Worm (Caenorhabditis elegans) whole organism, L1 larva: ENCODE measurements around the gene F35G12.7.

Experiments
- C34B4.2 ChIP-seq: sonication (generic microtip); optimal IDR thresholded peaks from 2 replicates; lab custom pipeline; 2017; ENCODE audit warnings: mild to moderate bottlenecking, missing genetic modification characterization, missing compliant biosample characterization
- Y116A8C.19 ChIP-seq: sonication (generic microtip); optimal IDR thresholded peaks from 2 replicates; lab custom pipeline; 2016; ENCODE audit warnings: missing compliant biosample characterization, missing genetic modification characterization, borderline replicate concordance
- aha-1 ChIP-seq: fragments of 150-350 bp; optimal IDR thresholded peaks from 2 replicates; lab custom pipeline; 2014; ENCODE audit warnings: missing biosample characterization, missing genetic modification characterization
- alr-1 ChIP-seq: fragments of 200-800 bp; sonication (Bioruptor generic); optimal IDR thresholded peaks from 2 replicates; lab custom pipeline; 2018; ENCODE audit warnings: borderline replicate concordance, mild to moderate bottlenecking, missing genetic modification characterization, missing compliant biosample characterization
- aly-2 ChIP-seq: fragments of 150-350 bp; optimal IDR thresholded peaks from 2 replicates; lab custom pipeline; 2014; ENCODE audit warnings: missing biosample characterization, missing genetic modification characterization
- ama-1 ChIP-seq: fragments of 150-350 bp; optimal IDR thresholded peaks from 2 replicates; lab custom pipeline; 2014
- ceh-88 ChIP-seq: fragments of 200-800 bp; sonication (Bioruptor generic); IDR thresholded peaks from 2 replicates; pipeline ENCODE4 v1.3.6; 2022; ENCODE audit warnings: missing genetic modification characterization, missing compliant biosample characterization
- ceh-90 ChIP-seq: sonication (generic microtip); optimal IDR thresholded peaks from 2 replicates; lab custom pipeline; 2016; ENCODE audit warnings: missing genetic modification characterization, missing compliant biosample characterization
- ces-1 ChIP-seq: fragments of 150-350 bp; optimal IDR thresholded peaks from 2 replicates; lab custom pipeline; 2014; ENCODE audit warnings: missing biosample characterization, missing genetic modification reagents, missing genetic modification characterization
- egl-27 ChIP-seq, 2 experiments: fragments of 150-350 bp in 1 of 2; sonication (generic microtip); optimal IDR thresholded peaks; 3 replicates each; lab custom pipeline; 2017 to 2018; ENCODE audit warnings: missing biosample characterization in 2 of 2, missing genetic modification characterization in 2 of 2, missing genetic modification reagents in 2 of 2
- elt-2 ChIP-seq: sonication (generic microtip); optimal IDR thresholded peaks from 2 replicates; lab custom pipeline; 2016; ENCODE audit warnings: missing genetic modification characterization, mild to moderate bottlenecking, inconsistent platforms, missing compliant biosample characterization, missing genetic modification reagents
- elt-3 ChIP-seq, 6 experiments: fragments of 150-350 bp in 1 of 6; sonication (generic microtip); optimal IDR thresholded peaks; 2 replicates each; lab custom pipeline; 2017 to 2018; ENCODE audit warnings: missing biosample characterization in 6 of 6, missing genetic modification characterization in 6 of 6, inconsistent platforms in 1 of 6
- fkh-10 ChIP-seq: sonication (generic microtip); optimal IDR thresholded peaks from 2 replicates; lab custom pipeline; 2017; ENCODE audit warnings: missing biosample characterization, missing genetic modification reagents, missing genetic modification characterization
- fkh-8 ChIP-seq: sonication (generic microtip); optimal IDR thresholded peaks from 2 replicates; lab custom pipeline; 2016; ENCODE audit warnings: mild to moderate bottlenecking, missing genetic modification characterization, missing compliant biosample characterization
- fos-1 ChIP-seq: fragments of 150-350 bp; optimal IDR thresholded peaks from 2 replicates; lab custom pipeline; 2014; ENCODE audit warnings: missing biosample characterization, missing genetic modification characterization
- grh-1 ChIP-seq: fragments of 200-800 bp; sonication (Bioruptor generic); IDR thresholded peaks from 2 replicates; pipeline ENCODE4 v1.3.6; 2022; ENCODE audit warnings: missing genetic modification reagents, missing genetic modification characterization, missing compliant biosample characterization
- hlh-4 ChIP-seq: sonication (generic microtip); optimal IDR thresholded peaks from 2 replicates; lab custom pipeline; 2016; ENCODE audit warnings: mild to moderate bottlenecking, missing genetic modification characterization, missing compliant biosample characterization
- hpl-2 ChIP-seq: fragments of 150-350 bp; optimal IDR thresholded peaks from 2 replicates; lab custom pipeline; 2014; ENCODE audit warnings: missing biosample characterization, missing genetic modification reagents, missing genetic modification characterization
- isw-1 ChIP-seq: fragments of 200-800 bp; sonication (Bioruptor generic); IDR thresholded peaks from 2 replicates; pipeline ENCODE4 v1.3.6; 2022; ENCODE audit warnings: missing genetic modification characterization, missing compliant biosample characterization
- lin-14 ChIP-seq: fragments of 200-800 bp; sonication (Bioruptor generic); optimal IDR thresholded peaks from 2 replicates; lab custom pipeline; 2018; ENCODE audit warnings: mild to moderate bottlenecking, missing genetic modification characterization, moderate library complexity, missing compliant biosample characterization
- lin-35 ChIP-seq, 2 experiments: fragments of 150-350 bp; optimal IDR thresholded peaks; 2 replicates each; lab custom pipeline; 2014; ENCODE audit warnings: missing biosample characterization in 2 of 2, missing genetic modification characterization in 2 of 2, missing genetic modification reagents in 2 of 2
- lin-39 ChIP-seq: fragments of 150-350 bp; optimal IDR thresholded peaks from 2 replicates; lab custom pipeline; 2014; ENCODE audit warnings: missing biosample characterization, missing genetic modification reagents, missing genetic modification characterization
- lsy-2 ChIP-seq, 2 experiments: fragments of 150-350 bp; optimal IDR thresholded peaks; 2 replicates each; lab custom pipeline; 2014; ENCODE audit warnings: missing biosample characterization in 2 of 2, missing genetic modification characterization in 2 of 2
- mab-9 ChIP-seq: fragments of 200-800 bp; sonication (Bioruptor generic); IDR thresholded peaks from 2 replicates; pipeline ENCODE4 v1.3.6; 2022; ENCODE audit warnings: missing genetic modification reagents, missing genetic modification characterization, missing compliant biosample characterization
- mdl-1 ChIP-seq, 2 experiments: fragments of 150-350 bp; optimal IDR thresholded peaks; 2 replicates each; lab custom pipeline; 2014 to 2017; ENCODE audit warnings: missing biosample characterization in 2 of 2, missing genetic modification characterization in 2 of 2, inconsistent platforms in 1 of 2
- mep-1 ChIP-seq: fragments of 150-350 bp; optimal IDR thresholded peaks from 2 replicates; lab custom pipeline; 2014; ENCODE audit warnings: missing biosample characterization, missing genetic modification characterization
- nhr-12 ChIP-seq: sonication (generic microtip); optimal IDR thresholded peaks from 2 replicates; lab custom pipeline; 2017; ENCODE audit warnings: missing biosample characterization, missing genetic modification characterization
- nhr-19 ChIP-seq: fragments of 200-800 bp; sonication (Bioruptor generic); conservative IDR thresholded peaks from 2 replicates; pipeline ENCODE4 v1.3.6; 2022; ENCODE audit warnings: missing genetic modification characterization, missing compliant biosample characterization
- nhr-20 ChIP-seq: sonication (generic microtip); optimal IDR thresholded peaks from 2 replicates; lab custom pipeline; 2016; ENCODE audit warnings: mild to moderate bottlenecking, missing genetic modification characterization, missing compliant biosample characterization
- nhr-84 ChIP-seq: sonication (generic microtip); optimal IDR thresholded peaks from 2 replicates; lab custom pipeline; 2017; ENCODE audit warnings: missing biosample characterization, missing genetic modification characterization
- nhr-85 ChIP-seq: sonication (generic microtip); peaks from one replicate; lab custom pipeline; 2016; ENCODE audit warnings: missing genetic modification characterization, inconsistent platforms, missing compliant biosample characterization
- rnt-1 ChIP-seq: sonication (generic microtip); optimal IDR thresholded peaks from 2 replicates; lab custom pipeline; 2016; ENCODE audit warnings: mild to moderate bottlenecking, missing genetic modification characterization, moderate library complexity, missing compliant biosample characterization
- skn-1 ChIP-seq: fragments of 150-350 bp; optimal IDR thresholded peaks from 2 replicates; lab custom pipeline; 2014; ENCODE audit warnings: missing biosample characterization, missing genetic modification characterization
- snpc-4 ChIP-seq: fragments of 150-350 bp; optimal IDR thresholded peaks from 2 replicates; lab custom pipeline; 2014; ENCODE audit warnings: missing biosample characterization, missing genetic modification characterization
- sox-4 ChIP-seq: sonication (generic microtip); optimal IDR thresholded peaks from 2 replicates; lab custom pipeline; 2016; ENCODE audit warnings: missing genetic modification characterization, missing compliant biosample characterization
- sptf-1 ChIP-seq: fragments of 150-350 bp; optimal IDR thresholded peaks from 2 replicates; lab custom pipeline; 2014; ENCODE audit warnings: missing biosample characterization, missing genetic modification characterization
- sup-37 ChIP-seq: fragments of 200-800 bp; sonication (Bioruptor generic); optimal IDR thresholded peaks from 2 replicates; lab custom pipeline; 2018; ENCODE audit warnings: mild to moderate bottlenecking, missing genetic modification characterization, missing compliant biosample characterization
- swsn-7 ChIP-seq: sonication (generic microtip); optimal IDR thresholded peaks from 2 replicates; lab custom pipeline; 2016; ENCODE audit warnings: missing genetic modification characterization, missing compliant biosample characterization
- tlp-1 ChIP-seq: fragments of 150-350 bp; optimal IDR thresholded peaks from 2 replicates; lab custom pipeline; 2014; ENCODE audit warnings: missing biosample characterization, missing genetic modification characterization
- unc-130 ChIP-seq: fragments of 150-350 bp; optimal IDR thresholded peaks from 2 replicates; lab custom pipeline; 2017; ENCODE audit warnings: missing biosample characterization, missing genetic modification characterization, inconsistent platforms
- unc-30 ChIP-seq: sonication (generic microtip); optimal IDR thresholded peaks from 2 replicates; lab custom pipeline; 2017; ENCODE audit warnings: missing biosample characterization, missing genetic modification characterization
- unc-98 ChIP-seq: fragments of 200-800 bp; sonication (Bioruptor generic); IDR thresholded peaks from 2 replicates; pipeline ENCODE4 v1.3.6; 2022; ENCODE audit warnings: missing genetic modification characterization, missing compliant biosample characterization
- vab-15 ChIP-seq: sonication (generic microtip); optimal IDR thresholded peaks from 2 replicates; lab custom pipeline; 2017; ENCODE audit warnings: missing genotype, mild to moderate bottlenecking, missing genetic modification characterization, missing compliant biosample characterization
- xbp-1 ChIP-seq: sonication (generic microtip); optimal IDR thresholded peaks from 2 replicates; lab custom pipeline; 2016; ENCODE audit warnings: missing genetic modification characterization, missing compliant biosample characterization
- zag-1 ChIP-seq: fragments of 150-350 bp; optimal IDR thresholded peaks from 2 replicates; lab custom pipeline; 2014; ENCODE audit warnings: missing biosample characterization, missing genetic modification characterization
- zip-4 ChIP-seq: fragments of 200-800 bp; sonication (Bioruptor generic); optimal IDR thresholded peaks from 2 replicates; lab custom pipeline; 2018; ENCODE audit warnings: mild to moderate bottlenecking, missing genetic modification characterization, moderate library complexity, missing compliant biosample characterization
- ztf-4 ChIP-seq: fragments of 150-350 bp; optimal IDR thresholded peaks from 2 replicates; lab custom pipeline; 2014; ENCODE audit warnings: missing biosample characterization, missing genetic modification characterization

Gene F35G12.7

DNA sequence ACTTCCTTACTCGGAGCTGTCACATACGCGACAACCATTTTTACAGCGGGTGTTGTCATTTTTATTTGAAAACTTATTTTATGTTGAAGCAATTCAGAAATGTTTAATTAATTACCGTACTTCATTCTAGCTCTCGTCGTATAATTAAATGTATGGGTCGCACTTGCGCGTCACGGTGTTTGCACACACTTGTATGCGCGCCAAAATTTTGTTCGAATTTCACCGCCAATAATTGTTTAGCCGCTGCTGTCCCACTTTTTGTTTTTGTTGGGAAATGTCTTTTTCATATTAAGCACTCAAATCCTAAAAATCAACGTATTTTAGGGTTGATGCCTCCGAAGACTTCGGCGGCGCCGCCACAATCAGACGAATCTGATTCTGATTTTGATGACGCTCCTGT lies at the start of gene F35G12.7, which contains the start of gene smc-4 (continued):
- no peak for TF ChIP-seq ceh-88 (GFP tag; lab: Robert Waterston, UW)
- TF ChIP-seq grh-1, result peak; percentile 33; the same call in 1 of the 2 replicates
- TF ChIP-seq unc-30, result no peak
- no peak for TF ChIP-seq Y116A8C.19 (tag; lab: Kevin White, UChicago)
- no peak for TF ChIP-seq lin-14 (GFP tag; lab: Kevin White, UChicago)
- no peak for TF ChIP-seq tlp-1 (tag; lab: Kevin White, UChicago)
- TF ChIP-seq nhr-84 (tag; lab: Kevin White, UChicago), result no peak
- peak; percentile 61 for TF ChIP-seq nhr-20 (tag; lab: Kevin White, UChicago)
- TF ChIP-seq nhr-85 (tag; lab: Kevin White, UChicago), result peak; percentile 58
- TF ChIP-seq ces-1 (GFP tag; lab: Kevin White, UChicago), result no peak
- peak; percentile 26 for TF ChIP-seq ztf-4 (tag; lab: Kevin White, UChicago)
- no peak for TF ChIP-seq zag-1 (tag; lab: Kevin White, UChicago)
- TF ChIP-seq elt-3 (tag; optimal IDR thresholded peaks at IDR 0.05; lab: Kevin White, UChicago), result no peak
- TF ChIP-seq mep-1 (tag; lab: Kevin White, UChicago), result peak; percentile 79
- TF ChIP-seq egl-27 (tag; optimal IDR thresholded peaks at IDR 0.05; lab: Kevin White, UChicago), result no peak
- no peak for TF ChIP-seq sptf-1
- no peak for TF ChIP-seq alr-1 (tag; lab: Kevin White, UChicago)
- TF ChIP-seq fkh-8, result peak; percentile 26
- TF ChIP-seq ceh-90, result no peak
- TF ChIP-seq sox-4 (tag; lab: Kevin White, UChicago), result no peak
- TF ChIP-seq isw-1, result peak; percentile 51
- TF ChIP-seq aly-2, result no peak
- TF ChIP-seq C34B4.2, result no peak
- peak; percentile 64 for TF ChIP-seq swsn-7 (tag; lab: Kevin White, UChicago)
- peak; percentile 71 for TF ChIP-seq nhr-19 (GFP tag; lab: Robert Waterston, UW)
- TF ChIP-seq lin-39 (tag; lab: Kevin White, UChicago), result peak; percentile 15
- no peak for TF ChIP-seq aha-1 (tag; lab: Kevin White, UChicago)
- TF ChIP-seq unc-98 (GFP tag; lab: Robert Waterston, UW), result no peak
- TF ChIP-seq xbp-1 (tag; lab: Kevin White, UChicago), result peak; percentile 58
- TF ChIP-seq vab-15 (tag; lab: Kevin White, UChicago), result peak; percentile 30
- TF ChIP-seq lin-35 (GFP tag; optimal IDR thresholded peaks at IDR 0.05; lab: Kevin White, UChicago), result peak; percentile 87 to 94
- TF ChIP-seq hpl-2 (GFP tag; lab: Kevin White, UChicago), result no peak

DNA sequence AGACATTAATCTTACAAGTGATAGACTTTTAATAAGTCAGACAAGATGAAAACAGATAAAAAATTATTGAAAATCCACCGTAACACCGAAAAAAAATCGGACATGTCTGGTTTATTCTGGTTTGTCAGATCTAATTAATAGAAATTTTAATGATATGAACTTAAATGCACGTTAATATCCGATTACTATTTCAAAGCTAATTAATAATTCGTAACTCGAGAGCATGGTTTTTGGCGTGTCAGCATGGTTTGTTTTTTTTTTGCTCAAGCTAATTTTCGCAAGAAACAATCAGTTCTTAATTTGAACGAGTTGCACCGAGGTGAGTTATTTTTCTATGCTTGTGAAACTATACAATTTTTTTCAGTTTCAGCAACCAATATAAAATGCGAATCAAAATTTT lies 47.8 kb upstream of the F35G12.7 start, which contains the start of gene clec-153:
Gene clec-153, plus strand, starts transcription at position 301 of the 400 bp plus-strand sequence.
- TF ChIP-seq xbp-1 (tag; lab: Kevin White, UChicago) (no peak), ama-1 (lab: Kevin White, UChicago) (no peak), lsy-2 (tag; optimal IDR thresholded peaks at IDR 0.05; lab: Kevin White, UChicago) (no peak), lin-14 (GFP tag; lab: Kevin White, UChicago) (no peak), egl-27 (tag; optimal IDR thresholded peaks at IDR 0.05; lab: Kevin White, UChicago) (no peak), rnt-1 (tag; lab: Kevin White, UChicago) (no peak), zip-4 (GFP tag; lab: Kevin White, UChicago) (no peak), sup-37 (GFP tag; lab: Kevin White, UChicago) (no peak), nhr-85 (tag; lab: Kevin White, UChicago) (no peak)

DNA sequence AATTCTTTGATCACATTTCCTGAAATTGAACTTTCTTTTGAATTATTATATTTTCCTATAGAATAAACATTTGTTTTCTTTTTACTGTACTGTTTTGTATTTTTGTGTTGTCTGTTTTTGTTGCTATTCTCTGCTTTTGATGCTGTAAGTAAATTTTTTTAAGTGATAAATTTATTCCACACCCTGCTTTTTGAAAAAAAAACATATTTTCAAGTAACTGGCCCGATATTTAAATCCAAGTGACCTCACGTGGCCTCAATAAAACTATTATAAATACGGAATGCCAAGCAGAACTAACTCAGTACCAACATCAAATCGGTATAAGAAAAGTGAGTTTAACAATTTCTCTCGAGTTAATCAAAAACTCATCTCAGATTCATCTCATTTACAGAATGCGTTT lies 41.0 kb upstream of the F35G12.7 start, which contains the start of gene clec-151:
Gene clec-151, plus strand, starts transcription at position 301 of the 400 bp plus-strand sequence.
- TF ChIP-seq mdl-1 (tag; optimal IDR thresholded peaks at IDR 0.05; lab: Kevin White, UChicago) (no peak), mab-9 (GFP tag; lab: Robert Waterston, UW) (no peak), nhr-12 (no peak), hlh-4 (tag; lab: Kevin White, UChicago) (no peak), unc-130 (tag; lab: Kevin White, UChicago) (no peak), fos-1 (tag; lab: Kevin White, UChicago) (no peak), lin-35 (GFP tag; optimal IDR thresholded peaks at IDR 0.05; lab: Kevin White, UChicago) (no peak), skn-1 (tag; lab: Kevin White, UChicago) (no peak), tlp-1 (tag; lab: Kevin White, UChicago) (no peak), fkh-10 (GFP tag; lab: Kevin White, UChicago) (no peak), snpc-4 (tag; lab: Kevin White, UChicago) (no peak), elt-2 (tag; lab: Kevin White, UChicago) (no peak), ceh-88 (GFP tag; lab: Robert Waterston, UW) (no peak), rnt-1 (tag; lab: Kevin White, UChicago) (no peak), aly-2 (no peak)
